Worm (Caenorhabditis elegans) whole organism, L4 larva: ENCODE data around the gene Y39A1A.18.

Experiments
- Y105C5A.15 ChIP-seq: fragments of 200-800 bp; sonication (Bioruptor generic); IDR thresholded peaks from 2 replicates; pipeline ENCODE4 v1.3.6; 2022; ENCODE audit warnings: missing genetic modification characterization, missing compliant biosample characterization
- Y48G9A.11 ChIP-seq: fragments of 200-800 bp; sonication (Bioruptor generic); IDR thresholded peaks from 2 replicates; pipeline ENCODE4 v1.3.6; 2022; ENCODE audit warnings: missing genetic modification reagents, missing genetic modification characterization, missing compliant biosample characterization
- aly-2 ChIP-seq: sonication (generic microtip); optimal IDR thresholded peaks from 2 replicates; lab custom pipeline; 2018; ENCODE audit warnings: missing biosample characterization, missing genetic modification characterization
- lsy-2 ChIP-seq, 2 experiments: fragments of 150-350 bp in 1 of 2; sonication (generic microtip) in 1 of 2; optimal IDR thresholded peaks; 2 replicates each; lab custom pipeline; 2014 to 2017; ENCODE audit warnings: missing biosample characterization in 2 of 2, missing genetic modification characterization in 2 of 2
- mes-2 ChIP-seq: sonication (generic microtip); optimal IDR thresholded peaks from 2 replicates; lab custom pipeline; 2016; ENCODE audit warnings: missing genotype, mild to moderate bottlenecking, missing genetic modification characterization, missing compliant biosample characterization; ENCODE audit not compliant: poor library complexity, severe bottlenecking
- skn-1 ChIP-seq: fragments of 150-350 bp; optimal IDR thresholded peaks from 2 replicates; lab custom pipeline; 2014; ENCODE audit warnings: missing biosample characterization, missing genetic modification characterization
- ztf-11 ChIP-seq: fragments of 150-350 bp; optimal IDR thresholded peaks from 2 replicates; lab custom pipeline; 2014; ENCODE audit warnings: missing biosample characterization, missing genetic modification characterization

The Y39A1A.18 gene

DNA sequence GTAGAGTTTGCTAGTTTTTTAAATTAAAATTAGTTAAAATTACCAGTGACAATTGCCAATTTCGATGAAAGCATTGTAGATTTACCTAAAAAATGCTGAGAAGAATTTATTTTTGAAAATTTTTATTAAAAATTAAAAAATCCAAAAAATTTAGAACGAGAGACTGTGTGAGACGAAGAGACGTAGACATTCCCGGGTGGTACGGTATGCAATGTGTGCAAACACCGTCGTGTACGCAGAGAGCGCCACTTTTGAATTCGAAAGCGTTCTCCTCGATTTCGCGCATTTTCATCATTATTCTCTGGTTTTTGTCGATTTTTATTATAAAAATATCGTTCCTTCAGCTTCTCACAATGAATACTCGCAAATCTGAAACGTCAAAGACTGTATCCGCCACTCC lies 51.5 kb downstream of the Y39A1A.18 start, which contains the start of the genes dhs-11 and orc-1 (continued):
- TF ChIP-seq mes-2 (tag; lab: Kevin White, UChicago) (peak; percentile 68), Y48G9A.11 (GFP tag; lab: Robert Waterston, UW) (no peak), ztf-11 (tag; lab: Kevin White, UChicago) (no peak), aly-2 (tag; lab: Kevin White, UChicago) (no peak), lsy-2 (tag; optimal IDR thresholded peaks at IDR 0.05; lab: Kevin White, UChicago) (peak; percentile 69 to 99), skn-1 (tag; lab: Kevin White, UChicago) (no peak), Y105C5A.15 (GFP tag; lab: Robert Waterston, UW) (no peak)
